Worm (Caenorhabditis elegans): ENCODE measurements around the gene taf-3.

- TF ChIP-seq ama-1 (optimal IDR thresholded peaks at IDR 0.05) = no peak
- no peak for TF ChIP-seq sox-2 (GFP tag; IDR thresholded peaks at IDR 0.05)
- TF ChIP-seq odd-2 (tag; optimal IDR thresholded peaks at IDR 0.05) = no peak
- no peak for TF ChIP-seq pqm-1 (tag; optimal IDR thresholded peaks at IDR 0.05)
- no peak for TF ChIP-seq hlh-30 (tag; optimal IDR thresholded peaks at IDR 0.05; ENCODE audit: insufficient read depth)
- TF ChIP-seq K02D7.2 (tag; optimal IDR thresholded peaks at IDR 0.05) = no peak
- TF ChIP-seq unc-3 (GFP tag; conservative IDR thresholded peaks at IDR 0.05) = no peak
- no peak for TF ChIP-seq unc-3 (tag; optimal IDR thresholded peaks at IDR 0.05)
- no peak for TF ChIP-seq C08G9.2 (tag; optimal IDR thresholded peaks at IDR 0.05)
- TF ChIP-seq pha-2 (tag; optimal IDR thresholded peaks at IDR 0.05) = no peak
- TF ChIP-seq pag-3 (tag; optimal IDR thresholded peaks at IDR 0.05; ENCODE audit: borderline replicate concordance) = no peak
- no peak for TF ChIP-seq syd-9 (tag; optimal IDR thresholded peaks at IDR 0.05)
- TF ChIP-seq nfya-1 (tag; optimal IDR thresholded peaks at IDR 0.05) = no peak
- TF ChIP-seq ceh-6 (GFP tag; optimal IDR thresholded peaks at IDR 0.05) = no peak
- no peak for TF ChIP-seq F13H6.1 (tag; optimal IDR thresholded peaks at IDR 0.05)
Measured at ce11 chrX:16349019-16349418, 16.8 kb downstream of the taf-3 start.

Data from whole organism, late embryonic.